Fruit fly (Drosophila melanogaster) whole organism, adult: ENCODE results near the gene CG6059.

ENCODE experiments used
- CG11617 ChIP-seq: fragments of 200-800 bp; sonication (Bioruptor generic); optimal IDR thresholded peaks from 2 replicates; lab custom pipeline; 2017; ENCODE audit warnings: mild to moderate bottlenecking, missing biosample characterization, missing genetic modification reagents, missing genetic modification characterization
- CG12768 ChIP-seq: fragments of 200-800 bp; sonication (Bioruptor generic); optimal IDR thresholded peaks from 2 replicates; lab custom pipeline; 2017; ENCODE audit warnings: missing biosample characterization, missing genetic modification characterization, mild to moderate bottlenecking, moderate library complexity, missing genetic modification reagents
- CG14711 ChIP-seq: fragments of 200-800 bp; sonication (Bioruptor generic); optimal IDR thresholded peaks from 2 replicates; lab custom pipeline; 2018; ENCODE audit warnings: missing biosample characterization, mild to moderate bottlenecking, missing genetic modification characterization, moderate library complexity
- CG1620 ChIP-seq: fragments of 200-800 bp; sonication (Bioruptor generic); optimal IDR thresholded peaks from 2 replicates; lab custom pipeline; 2016; ENCODE audit warnings: missing biosample characterization, missing genetic modification characterization
- CG33017 ChIP-seq: fragments of 200-800 bp; sonication (Bioruptor generic); optimal IDR thresholded peaks from 2 replicates; lab custom pipeline; 2018; ENCODE audit warnings: missing biosample characterization, mild to moderate bottlenecking, missing genetic modification characterization, moderate library complexity
- CG5204 ChIP-seq: fragments of 200-800 bp; sonication (Bioruptor generic); optimal IDR thresholded peaks from 2 replicates; lab custom pipeline; 2016; ENCODE audit warnings: missing biosample characterization, missing genetic modification characterization
- CG7045 ChIP-seq: fragments of 200-800 bp; sonication (Bioruptor generic); optimal IDR thresholded peaks from 2 replicates; lab custom pipeline; 2017; ENCODE audit warnings: missing biosample characterization, mild to moderate bottlenecking, missing genetic modification characterization
- CG7101 ChIP-seq: fragments of 200-800 bp; sonication (Bioruptor generic); optimal IDR thresholded peaks from 2 replicates; lab custom pipeline; 2018; ENCODE audit warnings: missing biosample characterization, mild to moderate bottlenecking, missing genetic modification characterization, moderate library complexity
- Clk ChIP-seq: fragments of 200-800 bp; sonication (Bioruptor generic); optimal IDR thresholded peaks from 2 replicates; lab custom pipeline; 2017; ENCODE audit warnings: missing biosample characterization, missing genetic modification characterization
- Crg-1 ChIP-seq: fragments of 200-800 bp; sonication (Bioruptor generic); optimal IDR thresholded peaks from 2 replicates; lab custom pipeline; 2016; ENCODE audit warnings: missing biosample characterization, missing genetic modification characterization
- Hr96 ChIP-seq: fragments of 200-800 bp; sonication (Bioruptor generic); optimal IDR thresholded peaks from 2 replicates; lab custom pipeline; 2016; ENCODE audit warnings: missing biosample characterization, missing genetic modification characterization
- Mnt ChIP-seq: fragments of 200-800 bp; sonication (Bioruptor generic); optimal IDR thresholded peaks from 2 replicates; lab custom pipeline; 2016; ENCODE audit warnings: missing biosample characterization, mild to moderate bottlenecking, missing genetic modification characterization
- bab1 ChIP-seq: fragments of 200-800 bp; sonication (Bioruptor generic); optimal IDR thresholded peaks from 3 replicates; lab custom pipeline; 2019; ENCODE audit warnings: missing biosample characterization, mild to moderate bottlenecking, missing genetic modification characterization, moderate library complexity
- cic ChIP-seq: fragments of 200-800 bp; sonication (Bioruptor generic); optimal IDR thresholded peaks from 2 replicates; lab custom pipeline; 2017; ENCODE audit warnings: missing biosample characterization, mild to moderate bottlenecking, missing genetic modification characterization, moderate library complexity
- cnc ChIP-seq, 2 experiments: fragments of >200 bp; optimal IDR thresholded peaks; 2 replicates each; lab custom pipeline; 2017
- kay ChIP-seq: fragments of 200-800 bp; sonication (Bioruptor generic); peaks from one replicate; lab custom pipeline; 2016; ENCODE audit warnings: missing biosample characterization, missing genetic modification characterization, borderline replicate concordance
- ovo ChIP-seq: fragments of 200-800 bp; sonication (Bioruptor generic); optimal IDR thresholded peaks from 2 replicates; lab custom pipeline; 2016; ENCODE audit warnings: missing biosample characterization, missing genetic modification characterization
- pad ChIP-seq: fragments of 200-800 bp; sonication (Bioruptor generic); optimal IDR thresholded peaks from 3 replicates; lab custom pipeline; 2017; ENCODE audit warnings: missing biosample characterization, missing genetic modification characterization, mild to moderate bottlenecking, moderate library complexity, missing genetic modification reagents
- tj ChIP-seq: fragments of 200-800 bp; sonication (Bioruptor generic); optimal IDR thresholded peaks from 3 replicates; lab custom pipeline; 2017; ENCODE audit warnings: missing biosample characterization, mild to moderate bottlenecking, missing genetic modification characterization, moderate library complexity
- toe ChIP-seq: fragments of 200-800 bp; sonication (Bioruptor generic); optimal IDR thresholded peaks from 2 replicates; lab custom pipeline; 2016; ENCODE audit warnings: missing biosample characterization, missing genetic modification characterization

Gene CG6059

dm6 chr3R:27139963-27140362 lies 15.5 kb upstream of the CG6059 start:
- TF ChIP-seq CG14711 (tag; lab: Kevin White, UChicago) (peak; percentile 56), Mnt (GFP tag; lab: Kevin White, UChicago) (no peak), kay (peak; percentile 38)

dm6 chr3R:27138700-27139099 lies 14.2 kb upstream of the CG6059 start:
- TF ChIP-seq Crg-1 (GFP tag; lab: Kevin White, UChicago) (no peak), tj (peak; percentile 95)

- TF ChIP-seq CG1620 (GFP tag; lab: Kevin White, UChicago) (no peak), kay (no peak), CG14711 (tag; lab: Kevin White, UChicago) (no peak), cic (GFP tag; lab: Kevin White, UChicago) (no peak), Mnt (GFP tag; lab: Kevin White, UChicago) (no peak), CG11617 (GFP tag; lab: Kevin White, UChicago) (no peak), Clk (GFP tag; lab: Kevin White, UChicago) (no peak), pad (no peak), toe (GFP tag; lab: Kevin White, UChicago) (no peak)
Measured at dm6 chr3R:27137914-27138323, 13.4 kb upstream of the CG6059 start.

dm6 chr3R:27135692-27136641 lies 11.5 kb upstream of the CG6059 start:
- TF ChIP-seq Crg-1 (GFP tag; lab: Kevin White, UChicago) (peak; percentile 31), cic (GFP tag; lab: Kevin White, UChicago) (peak; percentile 37), ovo (GFP tag; lab: Kevin White, UChicago) (peak; percentile 60), CG12768 (GFP tag; lab: Kevin White, UChicago) (peak; percentile 24), pad (peak; percentile 41), CG1620 (GFP tag; lab: Kevin White, UChicago) (peak; percentile 25), Mnt (GFP tag; lab: Kevin White, UChicago) (no peak), CG11617 (GFP tag; lab: Kevin White, UChicago) (peak; percentile 65), Hr96 (GFP tag; lab: Kevin White, UChicago) (peak; percentile 14), bab1 (GFP tag; lab: Kevin White, UChicago) (no peak), CG14711 (tag; lab: Kevin White, UChicago) (peak; percentile 41), cnc (optimal IDR thresholded peaks at IDR 0.05; lab: Kevin White, UChicago) (no peak), CG7045 (peak; percentile 60), tj (peak; percentile 1), kay (peak; percentile 90), toe (GFP tag; lab: Kevin White, UChicago) (no peak), CG33017 (tag; lab: Kevin White, UChicago) (peak; percentile 14), Clk (GFP tag; lab: Kevin White, UChicago) (peak; percentile 19), CG5204 (GFP tag; lab: Kevin White, UChicago) (no peak), CG7101 (peak; percentile 67)

dm6 chr3R:27134728-27135361 lies 10.4 kb upstream of the CG6059 start:
- TF ChIP-seq Hr96 (GFP tag; lab: Kevin White, UChicago) (no peak), tj (no peak), CG11617 (GFP tag; lab: Kevin White, UChicago) (no peak), CG33017 (tag; lab: Kevin White, UChicago) (no peak), CG1620 (GFP tag; lab: Kevin White, UChicago) (no peak), Crg-1 (GFP tag; lab: Kevin White, UChicago) (no peak), CG14711 (tag; lab: Kevin White, UChicago) (no peak), bab1 (GFP tag; lab: Kevin White, UChicago) (no peak), cic (GFP tag; lab: Kevin White, UChicago) (no peak)

- TF ChIP-seq bab1 (GFP tag; lab: Kevin White, UChicago) (no peak), CG5204 (GFP tag; lab: Kevin White, UChicago) (no peak), CG12768 (GFP tag; lab: Kevin White, UChicago) (no peak), Mnt (GFP tag; lab: Kevin White, UChicago) (no peak), toe (GFP tag; lab: Kevin White, UChicago) (no peak), tj (no peak), ovo (GFP tag; lab: Kevin White, UChicago) (no peak), CG14711 (tag; lab: Kevin White, UChicago) (no peak), cnc (optimal IDR thresholded peaks at IDR 0.05; lab: Kevin White, UChicago) (no peak), CG1620 (GFP tag; lab: Kevin White, UChicago) (no peak), CG11617 (GFP tag; lab: Kevin White, UChicago) (no peak)
Measured at dm6 chr3R:27133992-27134391, 9.5 kb upstream of the CG6059 start.
